Fruit fly (Drosophila melanogaster) whole organism, adult: Measurements from ENCODE around the gene CG10383.

Source experiments
- CG5204 ChIP-seq: fragments of 200-800 bp; sonication (Bioruptor generic); optimal IDR thresholded peaks from 2 replicates; lab custom pipeline; 2016; ENCODE audit warnings: missing biosample characterization, missing genetic modification characterization
- Clk ChIP-seq: fragments of 200-800 bp; sonication (Bioruptor generic); optimal IDR thresholded peaks from 2 replicates; lab custom pipeline; 2017; ENCODE audit warnings: missing biosample characterization, missing genetic modification characterization
- Crg-1 ChIP-seq: fragments of 200-800 bp; sonication (Bioruptor generic); optimal IDR thresholded peaks from 2 replicates; lab custom pipeline; 2016; ENCODE audit warnings: missing biosample characterization, missing genetic modification characterization
- Hr96 ChIP-seq: fragments of 200-800 bp; sonication (Bioruptor generic); optimal IDR thresholded peaks from 2 replicates; lab custom pipeline; 2016; ENCODE audit warnings: missing biosample characterization, missing genetic modification characterization
- bab1 ChIP-seq: fragments of 200-800 bp; sonication (Bioruptor generic); optimal IDR thresholded peaks from 3 replicates; lab custom pipeline; 2019; ENCODE audit warnings: missing biosample characterization, mild to moderate bottlenecking, missing genetic modification characterization, moderate library complexity
- cic ChIP-seq: fragments of 200-800 bp; sonication (Bioruptor generic); optimal IDR thresholded peaks from 2 replicates; lab custom pipeline; 2017; ENCODE audit warnings: missing biosample characterization, mild to moderate bottlenecking, missing genetic modification characterization, moderate library complexity
- cnc ChIP-seq, 2 experiments: fragments of >200 bp; optimal IDR thresholded peaks; 2 replicates each; lab custom pipeline; 2017
- kay ChIP-seq: fragments of 200-800 bp; sonication (Bioruptor generic); peaks from one replicate; lab custom pipeline; 2016; ENCODE audit warnings: missing biosample characterization, missing genetic modification characterization, borderline replicate concordance
- ovo ChIP-seq: fragments of 200-800 bp; sonication (Bioruptor generic); optimal IDR thresholded peaks from 2 replicates; lab custom pipeline; 2016; ENCODE audit warnings: missing biosample characterization, missing genetic modification characterization
- tj ChIP-seq: fragments of 200-800 bp; sonication (Bioruptor generic); optimal IDR thresholded peaks from 3 replicates; lab custom pipeline; 2017; ENCODE audit warnings: missing biosample characterization, mild to moderate bottlenecking, missing genetic modification characterization, moderate library complexity

DNA sequence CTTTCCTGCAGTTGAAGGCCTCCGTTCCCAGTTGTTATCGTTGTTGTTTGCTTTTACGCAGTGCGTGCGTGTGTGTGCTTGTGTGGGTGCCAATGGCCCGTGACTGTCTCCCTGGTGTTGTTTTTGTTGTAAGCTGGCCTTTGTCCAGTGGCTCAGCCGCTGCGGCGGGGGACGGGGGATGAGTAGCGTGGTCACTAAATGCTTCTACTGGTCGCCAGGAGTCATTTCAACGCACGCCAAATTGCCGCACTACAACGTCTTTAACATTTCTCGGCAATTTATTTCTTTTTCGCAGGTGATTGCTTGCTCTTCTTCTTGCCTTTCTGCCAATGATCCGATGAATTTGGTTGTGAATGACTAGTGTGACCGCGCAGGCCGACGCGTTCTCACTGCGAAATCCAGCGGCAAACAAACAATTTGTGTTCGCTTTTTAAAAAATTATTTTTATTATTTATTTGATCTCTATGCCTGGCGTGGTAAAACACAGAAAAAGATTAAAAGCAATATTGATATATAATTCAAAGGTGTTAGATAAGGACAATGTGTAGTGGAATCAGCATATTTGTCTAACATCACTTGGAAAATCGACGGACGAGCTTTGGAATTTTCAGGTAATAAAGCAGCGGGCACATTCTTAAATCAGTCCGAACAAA is 13.0 kb upstream of the CG10383 start, which contains the start of the genes Faf2 and Grip71:
- TF ChIP-seq CG5204 (GFP tag; lab: Kevin White, UChicago) (peak; percentile 83), kay (GFP tag; lab: Kevin White, UChicago) (no peak), tj (GFP tag; lab: Kevin White, UChicago) (peak; percentile 47), Hr96 (GFP tag; lab: Kevin White, UChicago) (peak; percentile 81), Clk (GFP tag; lab: Kevin White, UChicago) (peak; percentile 52), bab1 (GFP tag; lab: Kevin White, UChicago) (peak; percentile 82), ovo (GFP tag; lab: Kevin White, UChicago) (peak; percentile 72), Crg-1 (peak; percentile 51), cic (GFP tag; lab: Kevin White, UChicago) (no peak), cnc (optimal IDR thresholded peaks at IDR 0.05; lab: Kevin White, UChicago) (no peak)
